Worm (Caenorhabditis elegans) whole organism, L4 larva: ENCODE data around the gene T24D8.6.

Source experiments
- D1046.2 ChIP-seq: fragments of 200-800 bp; sonication (Bioruptor generic); IDR thresholded peaks from 2 replicates; pipeline ENCODE4 v1.3.6; 2022; ENCODE audit warnings: missing genetic modification characterization, missing compliant biosample characterization
- R02D3.7 ChIP-seq: fragments of 150-350 bp; sonication (generic microtip); optimal IDR thresholded peaks from 3 replicates; lab custom pipeline; 2014; ENCODE audit warnings: missing biosample characterization, missing genetic modification characterization
- T26A8.4 ChIP-seq: fragments of 200-800 bp; sonication (Bioruptor generic); IDR thresholded peaks from 2 replicates; pipeline ENCODE4 v1.3.6; 2022; ENCODE audit warnings: missing genetic modification characterization, missing compliant biosample characterization
- Y75B8A.6 ChIP-seq: fragments of 200-800 bp; sonication (Bioruptor generic); IDR thresholded peaks from 2 replicates; pipeline ENCODE4 v1.3.6; 2022; ENCODE audit warnings: missing genetic modification reagents, missing genetic modification characterization, missing compliant biosample characterization
- aha-1 ChIP-seq: fragments of 150-350 bp; peaks from one replicate; lab custom pipeline; 2014; ENCODE audit warnings: missing biosample characterization, missing genetic modification characterization
- ceh-32 ChIP-seq: sonication (generic microtip); optimal IDR thresholded peaks from 2 replicates; lab custom pipeline; 2016; ENCODE audit warnings: mild to moderate bottlenecking, missing genetic modification characterization, missing compliant biosample characterization; ENCODE audit not compliant: poor library complexity
- ceh-44 ChIP-seq: fragments of 200-800 bp; sonication (Bioruptor generic); IDR thresholded peaks from 2 replicates; pipeline ENCODE4 v1.3.6; 2022; ENCODE audit warnings: missing genetic modification reagents, missing genetic modification characterization, missing compliant biosample characterization
- daf-16 ChIP-seq, 3 experiments: sonication (generic microtip); optimal IDR thresholded peaks; 2 replicates each; lab custom pipeline; 2016 to 2017; ENCODE audit warnings: missing genetic modification characterization in 3 of 3, missing genetic modification reagents in 3 of 3, mild to moderate bottlenecking in 2 of 3, missing compliant biosample characterization in 2 of 3, missing biosample characterization in 1 of 3, moderate library complexity in 1 of 3
- dmd-9 ChIP-seq: fragments of 200-800 bp; sonication (Bioruptor generic); IDR thresholded peaks from 2 replicates; pipeline ENCODE4 v1.3.6; 2022; ENCODE audit warnings: missing genetic modification reagents, missing genetic modification characterization, missing compliant biosample characterization
- dpl-1 ChIP-seq: fragments of 150-350 bp; optimal IDR thresholded peaks from 2 replicates; lab custom pipeline; 2014; ENCODE audit warnings: missing biosample characterization, missing genetic modification reagents, missing genetic modification characterization
- duxl-1 ChIP-seq: sonication (generic microtip); optimal IDR thresholded peaks from 2 replicates; lab custom pipeline; 2016; ENCODE audit warnings: mild to moderate bottlenecking, missing genetic modification characterization, moderate library complexity, missing compliant biosample characterization; ENCODE audit not compliant: poor library complexity
- dve-1 ChIP-seq: sonication (generic microtip); optimal IDR thresholded peaks from 2 replicates; lab custom pipeline; 2017; ENCODE audit warnings: antibody characterized with exemption, mild to moderate bottlenecking, missing genetic modification characterization, missing compliant biosample characterization; ENCODE audit not compliant: insufficient read depth
- egl-27 ChIP-seq: sonication (generic microtip); optimal IDR thresholded peaks from 3 replicates; lab custom pipeline; 2017; ENCODE audit warnings: missing biosample characterization, missing genetic modification reagents, missing genetic modification characterization
- egl-43 ChIP-seq: fragments of 200-800 bp; sonication (Bioruptor generic); IDR thresholded peaks from 2 replicates; pipeline ENCODE4 v1.3.6; 2022; ENCODE audit warnings: missing genetic modification reagents, missing genetic modification characterization, missing compliant biosample characterization
- fos-1 ChIP-seq: fragments of 150-350 bp; optimal IDR thresholded peaks from 2 replicates; lab custom pipeline; 2014; ENCODE audit warnings: missing biosample characterization, missing genetic modification characterization
- gei-8 ChIP-seq: fragments of 200-800 bp; sonication (Bioruptor generic); optimal IDR thresholded peaks from 2 replicates; lab custom pipeline; 2018; ENCODE audit warnings: mild to moderate bottlenecking, missing genetic modification characterization, missing compliant biosample characterization
- hlh-11 ChIP-seq: fragments of 200-800 bp; sonication (Bioruptor generic); optimal IDR thresholded peaks from 2 replicates; lab custom pipeline; 2018; ENCODE audit warnings: mild to moderate bottlenecking, missing genetic modification characterization, missing compliant biosample characterization
- hmg-1.1 ChIP-seq: fragments of 200-800 bp; sonication (Bioruptor generic); IDR thresholded peaks from 2 replicates; pipeline ENCODE4 v1.3.6; 2022; ENCODE audit warnings: missing genetic modification reagents, missing genetic modification characterization, missing compliant biosample characterization
- lim-7 ChIP-seq: fragments of 200-800 bp; sonication (Bioruptor generic); IDR thresholded peaks from 2 replicates; pipeline ENCODE4 v1.3.6; 2022; ENCODE audit warnings: missing genetic modification characterization, missing compliant biosample characterization
- lin-15B ChIP-seq: fragments of 150-350 bp; sonication (generic microtip); optimal IDR thresholded peaks from 3 replicates; lab custom pipeline; 2014; ENCODE audit warnings: missing biosample characterization, missing genetic modification characterization
- lin-39 ChIP-seq: fragments of 150-350 bp; optimal IDR thresholded peaks from 2 replicates; lab custom pipeline; 2014; ENCODE audit warnings: missing biosample characterization, missing genetic modification reagents, missing genetic modification characterization
- lsy-2 ChIP-seq, 2 experiments: fragments of 150-350 bp in 1 of 2; sonication (generic microtip) in 1 of 2; optimal IDR thresholded peaks; 2 replicates each; lab custom pipeline; 2014 to 2017; ENCODE audit warnings: missing biosample characterization in 2 of 2, missing genetic modification characterization in 2 of 2
- madf-5 ChIP-seq, 2 experiments: fragments of 200-800 bp; sonication (Bioruptor generic); IDR thresholded peaks; 2 replicates each; pipeline ENCODE4 v1.3.6; 2022; ENCODE audit warnings: missing compliant biosample characterization in 2 of 2, missing genetic modification characterization in 2 of 2
- mep-1 ChIP-seq: fragments of 150-350 bp; sonication (generic microtip); optimal IDR thresholded peaks from 3 replicates; lab custom pipeline; 2014; ENCODE audit warnings: missing biosample characterization, missing genetic modification characterization
- mes-2 ChIP-seq: sonication (generic microtip); optimal IDR thresholded peaks from 2 replicates; lab custom pipeline; 2016; ENCODE audit warnings: missing genotype, mild to moderate bottlenecking, missing genetic modification characterization, missing compliant biosample characterization; ENCODE audit not compliant: poor library complexity, severe bottlenecking
- mxl-3 ChIP-seq: fragments of 200-800 bp; sonication (Bioruptor generic); optimal IDR thresholded peaks from 2 replicates; lab custom pipeline; 2018; ENCODE audit warnings: mild to moderate bottlenecking, missing genetic modification characterization, missing compliant biosample characterization
- nhr-10 ChIP-seq: fragments of 150-350 bp; optimal IDR thresholded peaks from 2 replicates; lab custom pipeline; 2014; ENCODE audit warnings: missing biosample characterization, missing genetic modification characterization
- nhr-102 ChIP-seq: sonication (generic microtip); optimal IDR thresholded peaks from 2 replicates; lab custom pipeline; 2016; ENCODE audit warnings: mild to moderate bottlenecking, missing genetic modification characterization, moderate library complexity, missing compliant biosample characterization
- nhr-237 ChIP-seq: sonication (generic microtip); optimal IDR thresholded peaks from 2 replicates; lab custom pipeline; 2017; ENCODE audit warnings: missing biosample characterization, missing genetic modification characterization
- nhr-25 ChIP-seq: sonication (generic microtip); optimal IDR thresholded peaks from 2 replicates; lab custom pipeline; 2017; ENCODE audit warnings: missing genetic modification characterization, mild to moderate bottlenecking, missing compliant biosample characterization, antibody characterized with exemption, moderate library complexity, borderline replicate concordance; ENCODE audit not compliant: insufficient read depth
- nhr-28 ChIP-seq: fragments of 150-350 bp; optimal IDR thresholded peaks from 2 replicates; lab custom pipeline; 2014; ENCODE audit warnings: missing biosample characterization, missing genetic modification characterization
- nhr-42 ChIP-seq: fragments of 200-800 bp; sonication (Bioruptor generic); IDR thresholded peaks from 2 replicates; pipeline ENCODE4 v1.3.6; 2022; ENCODE audit warnings: missing genetic modification characterization, missing compliant biosample characterization
- nhr-48 ChIP-seq: sonication (generic microtip); optimal IDR thresholded peaks from 2 replicates; lab custom pipeline; 2016; ENCODE audit warnings: mild to moderate bottlenecking, missing genetic modification characterization, missing compliant biosample characterization
- nhr-6 ChIP-seq: fragments of 150-350 bp; optimal IDR thresholded peaks from 2 replicates; lab custom pipeline; 2014; ENCODE audit warnings: missing biosample characterization, missing genetic modification characterization
- nhr-76 ChIP-seq: fragments of 150-350 bp; optimal IDR thresholded peaks from 2 replicates; lab custom pipeline; 2014; ENCODE audit warnings: missing biosample characterization, missing genetic modification characterization
- nhr-77 ChIP-seq: fragments of 150-350 bp; optimal IDR thresholded peaks from 2 replicates; lab custom pipeline; 2014; ENCODE audit warnings: missing biosample characterization, missing genetic modification characterization
- php-3 ChIP-seq: fragments of 200-800 bp; sonication (Bioruptor generic); IDR thresholded peaks from 2 replicates; pipeline ENCODE4 v1.3.6; 2022; ENCODE audit warnings: missing genetic modification reagents, missing genetic modification characterization, missing compliant biosample characterization
- rbr-2 ChIP-seq: sonication (generic microtip); optimal IDR thresholded peaks from 2 replicates; lab custom pipeline; 2016; ENCODE audit warnings: missing genotype, missing genetic modification characterization, missing compliant biosample characterization
- spr-3 ChIP-seq: fragments of 200-800 bp; sonication (Bioruptor generic); optimal IDR thresholded peaks from 2 replicates; lab custom pipeline; 2018; ENCODE audit warnings: mild to moderate bottlenecking, missing genetic modification characterization, missing compliant biosample characterization
- tag-97 ChIP-seq: fragments of 200-800 bp; sonication (Bioruptor generic); IDR thresholded peaks from 2 replicates; pipeline ENCODE4 v1.3.6; 2022; ENCODE audit warnings: missing genetic modification characterization, missing compliant biosample characterization
- tra-1 ChIP-seq: fragments of 200-800 bp; sonication (Bioruptor generic); IDR thresholded peaks from 2 replicates; pipeline ENCODE4 v1.3.6; 2022; ENCODE audit warnings: missing genetic modification reagents, missing genetic modification characterization, missing compliant biosample characterization
- vab-7 ChIP-seq: fragments of 200-800 bp; sonication (Bioruptor generic); IDR thresholded peaks from 2 replicates; pipeline ENCODE4 v1.3.6; 2022; ENCODE audit warnings: missing genetic modification reagents, missing genetic modification characterization, missing compliant biosample characterization
- zip-2 ChIP-seq: fragments of 150-350 bp; optimal IDR thresholded peaks from 2 replicates; lab custom pipeline; 2014; ENCODE audit warnings: missing biosample characterization, missing genetic modification characterization
- ztf-11 ChIP-seq: fragments of 150-350 bp; optimal IDR thresholded peaks from 2 replicates; lab custom pipeline; 2014; ENCODE audit warnings: missing biosample characterization, missing genetic modification characterization

Gene T24D8.6

DNA sequence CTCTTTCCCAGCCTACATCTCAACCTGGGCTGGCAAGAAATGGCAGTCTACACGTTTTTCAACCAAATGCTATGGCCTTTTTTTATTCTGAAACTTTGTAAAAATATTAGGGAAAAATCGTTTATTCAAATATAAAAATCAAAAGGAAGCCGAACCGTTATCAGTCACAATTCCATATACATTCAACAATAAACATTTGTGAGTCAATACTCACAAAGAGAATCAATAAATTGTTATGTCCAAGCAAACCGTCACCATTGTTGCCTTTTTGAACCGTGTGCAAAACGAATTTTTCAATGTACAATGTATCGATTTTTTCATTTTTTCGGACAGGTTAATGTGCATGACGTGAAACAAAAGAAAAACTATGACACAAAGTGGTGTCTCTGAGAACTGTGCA lies 3.3 kb upstream of the T24D8.6 start:
- TF ChIP-seq dve-1 (peak; percentile 29), php-3 (GFP tag; lab: Robert Waterston, UW) (0 out of 2 replicates have a peak, but pooled peaks have one; percentile 23), ztf-11 (no peak), daf-16 (GFP tag; optimal IDR thresholded peaks at IDR 0.05; lab: Kevin White, UChicago) (no peak), daf-16 (tag; optimal IDR thresholded peaks at IDR 0.05; lab: Kevin White, UChicago) (peak; percentile 89)

DNA sequence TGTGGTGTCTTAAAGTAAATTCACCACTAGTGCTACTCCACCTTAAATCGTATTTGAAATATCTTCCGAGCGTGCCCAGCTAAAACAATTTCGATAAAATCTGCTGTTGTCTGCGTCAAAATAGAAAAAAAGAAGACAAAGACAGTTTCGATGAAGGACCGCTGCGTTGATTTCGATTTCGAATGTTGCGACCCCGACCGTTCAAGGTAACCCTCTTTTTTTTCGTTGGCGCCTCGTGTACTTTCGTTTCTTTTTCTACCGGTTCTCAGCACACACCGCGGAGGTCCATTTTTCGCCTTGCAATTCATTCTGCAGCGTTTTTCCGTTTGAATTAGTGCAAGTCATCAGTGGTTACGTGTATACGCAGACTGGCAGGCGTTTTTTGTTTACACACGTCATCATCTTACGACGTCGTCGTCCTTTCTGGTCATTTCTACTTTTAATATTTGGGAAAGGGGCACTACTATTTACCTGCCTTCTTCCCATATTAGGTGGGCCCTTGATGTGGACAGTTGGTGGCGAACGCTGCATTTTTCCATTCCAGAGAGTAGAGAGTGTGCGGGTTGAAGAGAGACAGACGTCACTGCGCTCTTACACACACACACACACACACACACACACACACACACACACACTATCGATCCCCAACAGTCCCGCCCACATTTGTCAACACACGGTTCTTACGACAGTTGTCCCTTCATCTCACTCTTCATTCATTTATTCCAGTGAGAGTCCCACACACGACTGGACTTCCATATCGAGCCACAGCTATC lies 2.4 kb upstream of the T24D8.6 start:
- no peak for TF ChIP-seq hmg-1.1 (GFP tag; lab: Robert Waterston, UW)
- peak; percentile 74 for TF ChIP-seq nhr-25 (tag; lab: Kevin White, UChicago)
- no peak for TF ChIP-seq ztf-11
- no peak for TF ChIP-seq madf-5 (GFP tag; IDR thresholded peaks at IDR 0.05; lab: Robert Waterston, UW)
- TF ChIP-seq mes-2 = peak; percentile 31
- TF ChIP-seq rbr-2 (tag; lab: Kevin White, UChicago) = peak; percentile 4
- TF ChIP-seq lsy-2 (tag; optimal IDR thresholded peaks at IDR 0.05; lab: Kevin White, UChicago) = peak in 1 of 2 experiments; percentile 15
- TF ChIP-seq nhr-28 (tag; lab: Kevin White, UChicago) = peak; percentile 42
- no peak for TF ChIP-seq daf-16 (GFP tag; optimal IDR thresholded peaks at IDR 0.05; lab: Kevin White, UChicago)
- peak; percentile 3 for TF ChIP-seq daf-16 (tag; optimal IDR thresholded peaks at IDR 0.05; lab: Kevin White, UChicago)
- TF ChIP-seq hlh-11 (tag; lab: Kevin White, UChicago) = peak; percentile 32
- TF ChIP-seq D1046.2 (GFP tag; lab: Robert Waterston, UW) = no peak
- TF ChIP-seq aha-1 (tag; lab: Kevin White, UChicago) = peak; percentile 84
- TF ChIP-seq mxl-3 (GFP tag; lab: Kevin White, UChicago) = peak; percentile 24
- peak; percentile 30 for TF ChIP-seq dve-1
- TF ChIP-seq tra-1 (GFP tag; lab: Robert Waterston, UW) = 0 out of 2 replicates have a peak, but pooled peaks have one; percentile 5
- no peak for TF ChIP-seq gei-8 (GFP tag; lab: Kevin White, UChicago)
- TF ChIP-seq mep-1 (tag; lab: Kevin White, UChicago) = peak; percentile 42

ce11 chrX:2364703-2365299 lies 989 bp downstream of the T24D8.6 start:
- no peak for TF ChIP-seq lim-7 (GFP tag; lab: Robert Waterston, UW)
- peak; percentile 84 for TF ChIP-seq nhr-10 (tag; lab: Kevin White, UChicago)
- TF ChIP-seq nhr-48 (tag; lab: Kevin White, UChicago) = peak; percentile 91
- peak; percentile 95 for TF ChIP-seq nhr-42 (GFP tag; lab: Robert Waterston, UW)
- TF ChIP-seq R02D3.7 (tag; lab: Kevin White, UChicago) = no peak
- peak; percentile 75 for TF ChIP-seq nhr-237 (tag; lab: Kevin White, UChicago)
- peak; percentile 96 for TF ChIP-seq rbr-2 (tag; lab: Kevin White, UChicago)
- TF ChIP-seq nhr-77 (tag; lab: Kevin White, UChicago) = peak; percentile 99
- TF ChIP-seq ceh-32 (tag; lab: Kevin White, UChicago) = peak; percentile 48
- peak; percentile 98 for TF ChIP-seq nhr-102 (tag; lab: Kevin White, UChicago)
- TF ChIP-seq mxl-3 (GFP tag; lab: Kevin White, UChicago) = peak; percentile 30
- peak; percentile 67 for TF ChIP-seq nhr-76 (tag; lab: Kevin White, UChicago)
- TF ChIP-seq duxl-1 (tag; lab: Kevin White, UChicago) = peak; percentile 98
- TF ChIP-seq hlh-11 (tag; lab: Kevin White, UChicago) = peak; percentile 89
- 0 out of 2 replicates have a peak, but pooled peaks have one; percentile 10 for TF ChIP-seq tag-97 (GFP tag; lab: Robert Waterston, UW)
- peak; percentile 97 for TF ChIP-seq T26A8.4 (GFP tag; lab: Robert Waterston, UW)
- TF ChIP-seq fos-1 = peak; percentile 63
- peak; percentile 68; the same call in 1 of the 2 replicates for TF ChIP-seq dmd-9
- TF ChIP-seq nhr-6 (tag; lab: Kevin White, UChicago) = peak; percentile 85
- peak; percentile 59 for TF ChIP-seq dpl-1
- peak; percentile 83 for TF ChIP-seq vab-7 (GFP tag; lab: Robert Waterston, UW)
- no peak; the same call in 1 of the 2 replicates for TF ChIP-seq Y75B8A.6 (GFP tag; lab: Robert Waterston, UW)
- TF ChIP-seq ceh-44 = no peak
- peak; percentile 98 for TF ChIP-seq hmg-1.1 (GFP tag; lab: Robert Waterston, UW)
- TF ChIP-seq lin-15B (tag; lab: Kevin White, UChicago) = peak; percentile 10
- TF ChIP-seq egl-43 (GFP tag; lab: Robert Waterston, UW) = 0 out of 2 replicates have a peak, but pooled peaks have one; percentile 42
- TF ChIP-seq spr-3 (GFP tag; lab: Kevin White, UChicago) = peak; percentile 68
- no peak for TF ChIP-seq egl-27
- peak; percentile 91 for TF ChIP-seq zip-2
- no peak for TF ChIP-seq lin-39 (tag; lab: Kevin White, UChicago)
